Worm (Caenorhabditis elegans) whole organism, dauer: ENCODE results near the gene pqn-70.

Source experiments
- unc-62 ChIP-seq: sonication (generic microtip); optimal IDR thresholded peaks from 2 replicates; lab custom pipeline; 2017; ENCODE audit warnings: missing biosample characterization, missing genetic modification reagents, missing genetic modification characterization

Gene pqn-70

DNA sequence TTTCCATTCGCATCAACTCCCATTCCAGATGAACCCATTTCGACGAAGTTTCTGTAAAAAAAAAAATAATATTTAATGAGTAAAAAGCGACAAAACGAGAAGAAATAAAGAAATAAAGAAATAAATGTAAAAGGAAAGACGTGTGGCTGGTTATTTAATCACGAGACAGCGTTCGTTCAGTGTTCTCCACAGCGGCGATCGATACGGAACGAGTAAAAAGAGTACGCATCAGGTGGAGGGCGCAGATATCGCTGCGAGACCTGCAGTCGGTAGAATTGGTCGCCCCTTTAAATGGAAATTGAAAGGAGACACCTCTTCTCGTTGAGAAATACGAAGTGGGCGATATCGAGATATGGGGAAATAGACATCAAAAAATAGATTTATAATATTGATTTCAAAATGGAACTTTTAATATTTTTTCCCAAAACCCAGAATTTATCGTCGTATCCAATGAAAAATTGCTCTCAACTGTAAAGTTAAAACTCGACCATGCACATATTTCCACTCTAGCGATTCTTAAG is at the start of gene pqn-70:
Gene pqn-70 (minus strand): TSS at position 51 of the 521 bp plus-strand sequence.
- no peak for TF ChIP-seq unc-62

- TF ChIP-seq unc-62 = no peak
Observed at ce11 chrV:11272848-11273247, 44.3 kb upstream of the pqn-70 start, which contains the start of gene clec-223. Gene clec-223 (plus strand): TSS chrV:11273148.

ce11 chrV:11271051-11271450 is 42.5 kb upstream of the pqn-70 start, which contains the start of gene clec-222:
Gene clec-222 (plus strand): TSS chrV:11271351.
- no peak for TF ChIP-seq unc-62

DNA sequence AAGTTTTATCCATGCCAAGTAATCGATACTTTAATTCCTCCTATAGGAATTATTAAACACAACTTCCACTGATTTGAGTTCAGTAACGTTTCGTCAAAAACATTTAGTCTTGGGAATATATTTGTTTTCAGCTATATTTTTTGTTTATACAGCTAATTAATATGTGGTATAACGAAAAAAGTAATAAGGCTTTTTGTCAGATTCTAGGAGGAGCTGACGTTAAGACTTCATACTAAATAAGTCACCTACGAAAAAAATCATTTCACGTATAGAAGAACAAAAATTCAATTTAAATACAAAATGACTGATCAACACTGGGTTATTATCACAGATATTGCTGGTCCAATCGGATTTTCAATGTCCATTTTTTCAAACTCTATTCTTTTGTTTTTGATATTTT is 40.3 kb upstream of the pqn-70 start, which contains the start of gene str-115:
Gene str-115 (plus strand): TSS at position 301 of the 400 bp plus-strand sequence.
- TF ChIP-seq unc-62 = no peak

ce11 chrV:11266681-11267080 is 38.2 kb upstream of the pqn-70 start, which contains the start of gene str-116:
Gene str-116 (plus strand): TSS chrV:11266981.
- TF ChIP-seq unc-62 = no peak

DNA sequence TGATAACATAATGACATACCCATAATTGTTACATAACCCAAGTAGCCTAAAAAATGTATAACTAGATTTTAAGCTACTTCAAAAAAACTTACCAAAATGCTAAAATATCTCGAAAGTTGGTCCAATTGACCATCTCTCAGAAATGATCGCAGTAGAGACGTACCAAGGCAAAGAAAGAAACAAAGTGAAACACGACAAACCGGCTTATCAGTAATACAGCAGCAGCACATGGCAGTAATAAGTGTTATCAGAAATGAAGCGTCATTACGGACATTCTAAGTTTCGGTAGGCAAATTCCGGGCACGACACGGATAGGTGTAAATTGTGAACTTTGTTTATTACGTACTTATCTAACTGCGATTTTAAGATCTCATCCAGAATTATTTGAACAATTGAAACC is 37.0 kb upstream of the pqn-70 start, which contains the start of gene cln-3.1:
Gene cln-3.1 (minus strand): TSS at position 171 of the 400 bp plus-strand sequence.
- TF ChIP-seq unc-62 = no peak

ce11 chrV:11263025-11263424 is 34.5 kb upstream of the pqn-70 start, which contains the start of gene F07B10.4:
Gene F07B10.4 (minus strand): TSS chrV:11263125.
- TF ChIP-seq unc-62 = no peak

DNA sequence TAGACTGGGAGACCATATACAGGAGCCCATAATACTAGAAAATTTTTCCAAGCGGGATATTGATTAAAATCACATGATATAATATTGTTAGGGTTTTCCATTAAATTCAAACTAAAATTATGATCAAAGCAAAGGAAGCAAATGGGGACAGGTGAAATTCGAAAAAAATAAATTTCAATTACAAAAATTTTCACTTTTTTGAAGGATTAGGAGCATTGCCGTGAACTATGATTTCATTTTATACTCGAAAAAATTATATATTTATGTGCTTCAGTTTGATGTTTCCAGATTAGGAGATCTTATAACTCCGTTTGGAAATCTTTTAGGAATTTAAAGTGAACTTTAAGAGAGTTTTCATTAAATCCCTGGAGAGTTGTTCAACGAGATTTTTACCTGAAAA is 32.1 kb upstream of the pqn-70 start, which contains the start of gene F07B10.7:
Gene F07B10.7 (minus strand): TSS at position 101 of the 400 bp plus-strand sequence.
- TF ChIP-seq unc-62 = no peak

ce11 chrV:11258896-11259295 is 30.4 kb upstream of the pqn-70 start, which contains the start of gene lgc-36:
Gene lgc-36 (minus strand): TSS chrV:11258996.
- no peak for TF ChIP-seq unc-62

ce11 chrV:11254980-11255379 is 26.5 kb upstream of the pqn-70 start, which contains the start of gene srsx-31:
Gene srsx-31 (minus strand): TSS chrV:11255080.
- TF ChIP-seq unc-62 = no peak

ce11 chrV:11252429-11252828 is 23.9 kb upstream of the pqn-70 start, which contains the start of gene srsx-33:
Gene srsx-33 (minus strand): TSS chrV:11252529.
- TF ChIP-seq unc-62 = no peak

- no peak for TF ChIP-seq unc-62
Observed at ce11 chrV:11251798-11252197, 23.3 kb upstream of the pqn-70 start.

ce11 chrV:11250735-11251134 is 22.2 kb upstream of the pqn-70 start, which contains the start of gene T19B10.12:
Gene T19B10.12 (plus strand): TSS chrV:11251035.
- TF ChIP-seq unc-62 = no peak

ce11 chrV:11247846-11248245 is 19.3 kb upstream of the pqn-70 start, which contains the start of gene mam-4:
Gene mam-4 (plus strand): TSS chrV:11248146.
- no peak for TF ChIP-seq unc-62

DNA sequence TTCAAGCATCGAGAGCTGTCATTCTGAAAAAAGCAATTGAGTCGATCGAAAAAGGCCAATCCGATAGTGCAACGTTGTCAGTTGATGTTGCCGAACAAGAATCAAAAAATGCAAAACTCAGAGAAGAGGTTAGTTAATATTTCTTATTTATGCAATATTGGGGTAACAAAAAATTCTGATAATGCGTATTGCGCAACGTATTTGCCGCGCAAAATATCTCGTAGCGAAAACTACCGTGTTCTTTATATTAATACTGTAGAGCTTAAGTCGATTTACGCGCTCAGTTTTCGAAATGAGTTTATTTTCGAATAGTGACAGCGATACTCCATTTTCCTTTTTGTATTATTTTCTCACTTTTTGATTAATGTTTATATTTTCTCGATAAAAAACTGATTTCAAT is 16.5 kb upstream of the pqn-70 start:
- no peak for TF ChIP-seq unc-62

ce11 chrV:11244539-11244938 is 16.0 kb upstream of the pqn-70 start, which contains the start of gene mxl-1:
Gene mxl-1 (plus strand): TSS chrV:11244839.
- TF ChIP-seq unc-62 = no peak

ce11 chrV:11241580-11241979 is 13.1 kb upstream of the pqn-70 start, which contains the start of gene pgap-1:
Gene pgap-1 (plus strand): TSS chrV:11241880.
- no peak for TF ChIP-seq unc-62

ce11 chrV:11239187-11239725 is 10.8 kb upstream of the pqn-70 start, which contains the start of the genes dvc-1 and ima-1:
Gene dvc-1 (minus strand): TSS chrV:11239331.
Gene ima-1 (plus strand): TSS chrV:11239675.
- no peak for TF ChIP-seq unc-62
